Fruit fly (Drosophila melanogaster): ENCODE measurements around the gene CG9123.

CG9123 gene

dm6 chrX:15360961-15361360 is 19.0 kb upstream of the CG9123 start, which contains the start of gene Pp1-13C:
TSS of gene Pp1-13C (minus strand) at chrX:15361061.
- TF ChIP-seq Nf-YB (GFP tag; optimal IDR thresholded peaks at IDR 0.05) (no peak), CG10543 (GFP tag; optimal IDR thresholded peaks at IDR 0.05) (no peak), tna (GFP tag; IDR thresholded peaks at IDR 0.05; ENCODE audit: partially characterized antibody) (no peak), CG34224 (GFP tag; IDR thresholded peaks at IDR 0.05; ENCODE audit: partially characterized antibody) (no peak), Oli (tag; optimal IDR thresholded peaks at IDR 0.05) (no peak), CG17385 (GFP tag; optimal IDR thresholded peaks at IDR 0.05) (no peak), twi (tag; optimal IDR thresholded peaks at IDR 0.05) (no peak)

- no peak for TF ChIP-seq CG17568 (GFP tag; optimal IDR thresholded peaks at IDR 0.05)
- peak; percentile 99 for TF ChIP-seq ewg (GFP tag; optimal IDR thresholded peaks at IDR 0.05)
- peak; percentile 28 for TF ChIP-seq twi (tag; optimal IDR thresholded peaks at IDR 0.05)
- 0 out of 2 replicates have a peak, but pooled peaks have one; percentile 24 for TF ChIP-seq Adf1 (GFP tag; IDR thresholded peaks at IDR 0.05)
- peak; percentile 31 for TF ChIP-seq CoRest (tag; optimal IDR thresholded peaks at IDR 0.05)
- TF ChIP-seq CG9817 (tag; optimal IDR thresholded peaks at IDR 0.05): no peak
- TF ChIP-seq CG10321 (GFP tag; IDR thresholded peaks at IDR 0.05): peak; percentile 83
- TF ChIP-seq CG1603 (tag; optimal IDR thresholded peaks at IDR 0.05): no peak
- TF ChIP-seq Nf-YB (GFP tag; optimal IDR thresholded peaks at IDR 0.05): peak; percentile 95
- TF ChIP-seq sens (GFP tag): peak; percentile 17
- peak; percentile 87 for TF ChIP-seq CG8478 (optimal IDR thresholded peaks at IDR 0.05)
- no peak for TF ChIP-seq CG8388 (GFP tag; optimal IDR thresholded peaks at IDR 0.05)
- peak; percentile 26 for TF ChIP-seq Deaf1 (tag; optimal IDR thresholded peaks at IDR 0.05)
- TF ChIP-seq pho (GFP tag; optimal IDR thresholded peaks at IDR 0.05): no peak
- peak; percentile 29 to 55 for TF ChIP-seq Trl (optimal IDR thresholded peaks at IDR 0.05)
- no peak for TF ChIP-seq Trl (GFP tag; optimal IDR thresholded peaks at IDR 0.05)
- TF ChIP-seq CG17385 (GFP tag; optimal IDR thresholded peaks at IDR 0.05): no peak
- TF ChIP-seq CG2199 (GFP tag; IDR thresholded peaks at IDR 0.05): 0 out of 3 replicates have a peak, but pooled peaks have one; percentile 33
- TF ChIP-seq tll (GFP tag; optimal IDR thresholded peaks at IDR 0.05): peak in 1 of 2 experiments; percentile 65
- peak; percentile 97 for TF ChIP-seq Nf-YC (tag; optimal IDR thresholded peaks at IDR 0.05)
- no peak for TF ChIP-seq CG3281 (GFP tag; optimal IDR thresholded peaks at IDR 0.05)
- TF ChIP-seq NK7.1 (GFP tag; optimal IDR thresholded peaks at IDR 0.05): no peak
- no peak for TF ChIP-seq lbe (GFP tag; optimal IDR thresholded peaks at IDR 0.05)
- TF ChIP-seq cg (GFP tag; optimal IDR thresholded peaks at IDR 0.05): peak; percentile 53
- TF ChIP-seq sqz (GFP tag; optimal IDR thresholded peaks at IDR 0.05): peak; percentile 79
- peak; percentile 19 for TF ChIP-seq CG8924 (tag; optimal IDR thresholded peaks at IDR 0.05)
- TF ChIP-seq Ets65A (GFP tag): peak; percentile 74
- peak; percentile 13 for TF ChIP-seq Hr39 (optimal IDR thresholded peaks at IDR 0.05)
- 0 out of 2 replicates have a peak, but pooled peaks have one; percentile 47 for TF ChIP-seq seq (GFP tag; IDR thresholded peaks at IDR 0.05)
- peak; percentile 96 for TF ChIP-seq CG1832 (GFP tag; optimal IDR thresholded peaks at IDR 0.05)
Measured at dm6 chrX:15356410-15356809, 14.5 kb upstream of the CG9123 start.

dm6 chrX:15353654-15354053 is 11.7 kb upstream of the CG9123 start:
- TF ChIP-seq Camta (GFP tag; optimal IDR thresholded peaks at IDR 0.05) (no peak), CG1602 (GFP tag; optimal IDR thresholded peaks at IDR 0.05) (no peak), CG15696 (tag; optimal IDR thresholded peaks at IDR 0.05) (peak; percentile 33), CG11695 (GFP tag; IDR thresholded peaks at IDR 0.05) (no peak), CTCF (GFP tag; optimal IDR thresholded peaks at IDR 0.05) (peak; percentile 89), pan (optimal IDR thresholded peaks at IDR 0.05) (no peak), pan (GFP tag; optimal IDR thresholded peaks at IDR 0.05 in 1 of 2, IDR thresholded peaks at IDR 0.05 in 1 of 2) (no peak), Med (GFP tag) (peak; percentile 10), Dip2 (GFP tag; IDR thresholded peaks at IDR 0.05) (peak; percentile 87), CG12769 (tag; optimal IDR thresholded peaks at IDR 0.05) (no peak)

Measured in whole organism, embryonic.